Worm (Caenorhabditis elegans): ENCODE data around the gene mnk-1.
A peak's percentile ranks its signal among the peaks of the same experiment; 100 is the strongest.

mnk-1 gene

DNA sequence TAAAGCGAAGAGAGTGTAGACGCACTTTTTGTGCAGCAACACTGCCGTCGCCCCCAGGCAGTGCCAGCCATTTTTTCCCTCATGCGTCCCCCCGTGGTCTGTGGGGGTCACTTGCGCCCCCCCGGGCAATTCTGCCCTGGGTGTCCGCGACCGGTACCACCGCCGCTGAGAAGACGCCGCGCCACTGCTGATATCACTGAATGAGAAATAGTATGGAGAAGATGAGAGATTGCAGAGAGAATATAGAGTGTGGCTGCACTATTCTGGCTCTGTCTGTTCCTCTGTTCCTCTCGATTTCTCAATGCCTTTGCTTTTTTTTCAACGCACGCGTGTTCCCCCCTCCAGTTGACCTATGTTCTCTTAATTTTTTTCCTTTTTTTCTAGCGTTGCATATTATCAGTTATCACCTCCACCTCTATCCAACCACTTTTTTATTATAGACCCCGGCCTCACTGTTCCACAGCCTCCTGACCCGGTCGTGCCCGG lies 27.2 kb downstream of the mnk-1 start, which contains the start of gene mab-10:
Gene mab-10, plus strand, starts transcription at position 436 of the 486 bp plus-strand sequence.
- TF ChIP-seq rnt-1 (tag; optimal IDR thresholded peaks at IDR 0.05): peak; percentile 0
- peak; percentile 57 for TF ChIP-seq lin-14 (GFP tag; optimal IDR thresholded peaks at IDR 0.05)
- TF ChIP-seq ceh-63 (GFP tag; optimal IDR thresholded peaks at IDR 0.05): no peak

DNA sequence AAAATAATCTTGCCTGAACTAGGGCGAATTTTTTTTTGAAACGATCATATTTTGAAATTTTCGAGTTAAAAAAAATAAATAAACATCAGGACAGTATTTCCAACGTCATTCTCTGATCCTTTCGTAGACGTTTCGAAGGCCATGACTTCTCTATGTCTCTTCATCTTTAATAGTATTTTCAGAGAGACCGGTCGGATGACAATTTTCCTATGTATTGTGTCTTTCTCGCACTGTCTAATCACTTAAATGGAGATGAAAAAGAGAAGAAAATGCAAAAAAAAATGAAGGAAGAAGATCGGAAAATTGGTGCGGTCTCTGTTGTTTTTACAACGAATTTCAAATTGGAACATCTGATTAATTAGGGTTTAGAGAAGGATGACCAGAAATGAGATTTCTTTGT lies 29.7 kb downstream of the mnk-1 start:
- TF ChIP-seq efl-1 (optimal IDR thresholded peaks at IDR 0.05): peak in 1 of 2 experiments; percentile 10
- TF ChIP-seq efl-1 (GFP tag; optimal IDR thresholded peaks at IDR 0.05 in 1 of 2): peak in 1 of 2 experiments; percentile 88
- TF ChIP-seq lin-14 (GFP tag; optimal IDR thresholded peaks at IDR 0.05): peak; percentile 76
- TF ChIP-seq lin-35 (GFP tag; optimal IDR thresholded peaks at IDR 0.05): peak in 1 of 2 experiments; percentile 21
- TF ChIP-seq nhr-90 (tag; optimal IDR thresholded peaks at IDR 0.05; ENCODE audit: poor library complexity): peak; percentile 3
- no peak for TF ChIP-seq nhr-71 (tag; optimal IDR thresholded peaks at IDR 0.05)
- peak; percentile 43 for TF ChIP-seq mep-1 (tag; optimal IDR thresholded peaks at IDR 0.05)
- peak; percentile 87 for TF ChIP-seq nhr-85 (tag)
- peak in 3 of 6 experiments; percentile 18 to 49 (median 36) for TF ChIP-seq elt-3 (tag; optimal IDR thresholded peaks at IDR 0.05)
- TF ChIP-seq fkh-4 (tag; optimal IDR thresholded peaks at IDR 0.05; ENCODE audit: borderline replicate concordance): no peak
- TF ChIP-seq pqm-1 (tag; optimal IDR thresholded peaks at IDR 0.05): no peak
- peak; percentile 6 for TF ChIP-seq skn-1 (tag; optimal IDR thresholded peaks at IDR 0.05)
- peak; percentile 61 for TF ChIP-seq snu-23 (GFP tag; optimal IDR thresholded peaks at IDR 0.05)
- TF ChIP-seq nhr-20 (tag; optimal IDR thresholded peaks at IDR 0.05): peak; percentile 51
- peak; percentile 60 for TF ChIP-seq blmp-1 (tag; optimal IDR thresholded peaks at IDR 0.05)

DNA sequence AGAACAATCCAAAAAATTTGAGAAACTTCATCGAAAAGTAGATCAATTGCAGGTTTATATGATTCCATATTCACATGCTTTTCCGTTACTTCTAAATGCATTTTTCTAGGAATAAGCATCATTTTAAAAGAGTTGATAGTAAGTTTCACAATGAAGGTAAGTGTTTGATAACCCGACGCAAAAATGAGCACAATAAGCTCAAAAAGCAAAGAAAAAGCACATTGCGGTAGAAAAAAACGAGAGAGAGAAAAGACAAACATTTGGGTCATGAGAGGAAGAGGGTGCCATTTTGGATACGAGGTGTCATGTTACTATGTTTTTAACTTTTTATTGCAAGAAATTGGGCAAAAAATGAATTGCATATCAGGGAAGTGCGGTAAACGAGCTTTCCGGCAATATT lies 30.5 kb downstream of the mnk-1 start, which contains the start of gene F59B10.6:
Gene F59B10.6, minus strand, starts transcription at position 101 of the 400 bp plus-strand sequence.
- no peak for TF ChIP-seq fkh-4 (tag; optimal IDR thresholded peaks at IDR 0.05; ENCODE audit: borderline replicate concordance)
- no peak for TF ChIP-seq jun-1 (tag; optimal IDR thresholded peaks at IDR 0.05)
- TF ChIP-seq efl-1 (optimal IDR thresholded peaks at IDR 0.05): no peak
- no peak for TF ChIP-seq efl-1 (GFP tag; optimal IDR thresholded peaks at IDR 0.05 in 1 of 2)
- TF ChIP-seq nhr-20 (tag; optimal IDR thresholded peaks at IDR 0.05): no peak
- no peak for TF ChIP-seq rnt-1 (tag; optimal IDR thresholded peaks at IDR 0.05)
- TF ChIP-seq unc-130 (tag; optimal IDR thresholded peaks at IDR 0.05): no peak
- no peak for TF ChIP-seq zag-1 (tag; optimal IDR thresholded peaks at IDR 0.05)
- no peak for TF ChIP-seq nhr-28 (tag; optimal IDR thresholded peaks at IDR 0.05)
- TF ChIP-seq egl-27 (tag; optimal IDR thresholded peaks at IDR 0.05): no peak
- no peak for TF ChIP-seq fkh-10 (GFP tag; optimal IDR thresholded peaks at IDR 0.05)
- no peak for TF ChIP-seq pax-3 (tag; optimal IDR thresholded peaks at IDR 0.05)
- TF ChIP-seq tlp-1 (tag; optimal IDR thresholded peaks at IDR 0.05): no peak
- TF ChIP-seq efl-3 (GFP tag; optimal IDR thresholded peaks at IDR 0.05): no peak
- TF ChIP-seq C34B4.2 (tag; optimal IDR thresholded peaks at IDR 0.05): no peak

DNA sequence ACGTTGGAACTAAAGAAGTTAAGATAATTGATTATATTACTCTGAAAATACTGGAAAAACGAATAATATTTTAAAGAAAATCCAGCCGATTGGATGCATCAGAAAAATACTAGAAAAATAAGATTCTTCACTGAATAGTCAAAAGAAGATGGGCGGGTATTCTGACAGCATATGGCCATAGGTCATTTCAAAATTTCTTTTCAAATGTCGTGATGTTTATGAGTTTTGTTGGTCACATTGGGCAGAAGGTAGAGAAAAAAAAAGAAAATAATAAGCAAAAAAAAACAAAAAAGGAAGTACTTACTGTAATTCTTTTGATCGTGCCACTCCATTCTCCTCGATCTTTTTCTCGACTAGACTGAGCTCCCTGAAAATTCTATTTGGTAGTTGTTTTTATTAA lies 31.3 kb downstream of the mnk-1 start, which contains the start of gene F59B10.5:
Gene F59B10.5, minus strand, starts transcription at position 101 of the 400 bp plus-strand sequence.
- no peak for TF ChIP-seq nhr-19 (GFP tag; conservative IDR thresholded peaks at IDR 0.05)
- TF ChIP-seq grh-1 (GFP tag; IDR thresholded peaks at IDR 0.05): no peak
- TF ChIP-seq lir-3 (tag; optimal IDR thresholded peaks at IDR 0.05; ENCODE audit: poor library complexity): no peak
- TF ChIP-seq vab-15 (tag; optimal IDR thresholded peaks at IDR 0.05): no peak
- TF ChIP-seq irx-1 (tag; optimal IDR thresholded peaks at IDR 0.05): no peak

DNA sequence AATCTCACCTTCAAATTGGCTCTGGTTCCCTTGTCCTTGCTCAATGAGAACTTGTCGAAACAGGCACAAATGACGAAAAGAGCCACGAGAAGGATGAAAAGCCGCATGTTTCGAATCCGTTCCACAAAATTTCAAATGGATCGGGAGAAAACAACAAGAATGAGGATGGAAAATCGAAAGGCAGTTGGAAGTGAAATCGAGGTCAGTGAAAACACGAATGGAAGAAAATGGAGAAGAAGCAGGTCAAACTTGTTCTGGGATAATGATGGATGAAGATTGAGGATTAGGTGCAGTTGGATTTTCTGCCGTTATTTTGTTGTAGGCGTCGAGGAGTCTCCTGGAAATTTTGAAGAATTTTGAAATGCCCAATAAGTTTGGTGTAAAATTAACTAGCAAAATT lies 31.8 kb downstream of the mnk-1 start:
- no peak for TF ChIP-seq fkh-10 (GFP tag; optimal IDR thresholded peaks at IDR 0.05)
- TF ChIP-seq tbx-2 (tag; optimal IDR thresholded peaks at IDR 0.05): no peak
- TF ChIP-seq egl-27 (tag; optimal IDR thresholded peaks at IDR 0.05): no peak
- peak; percentile 98 for TF ChIP-seq blmp-1 (tag; optimal IDR thresholded peaks at IDR 0.05)
- TF ChIP-seq nhr-76 (tag; optimal IDR thresholded peaks at IDR 0.05): no peak
